Worm (Caenorhabditis elegans) whole organism, L3 larva: ENCODE results near the gene srx-26.

Experiments used
- R02D3.7 ChIP-seq: fragments of 150-350 bp; optimal IDR thresholded peaks from 2 replicates; lab custom pipeline; 2014; ENCODE audit warnings: missing biosample characterization, missing genetic modification characterization
- aly-2 ChIP-seq: fragments of 150-350 bp; optimal IDR thresholded peaks from 2 replicates; lab custom pipeline; 2014; ENCODE audit warnings: missing biosample characterization, missing genetic modification characterization
- ama-1 ChIP-seq: fragments of 150-350 bp; optimal IDR thresholded peaks from 2 replicates; lab custom pipeline; 2018
- ceh-16 ChIP-seq: sonication (generic microtip); optimal IDR thresholded peaks from 2 replicates; lab custom pipeline; 2017; ENCODE audit warnings: missing biosample characterization, missing genetic modification characterization
- ceh-28 ChIP-seq: fragments of 150-350 bp; optimal IDR thresholded peaks from 2 replicates; lab custom pipeline; 2014; ENCODE audit warnings: missing biosample characterization, missing genetic modification reagents, missing genetic modification characterization
- ceh-82 ChIP-seq: fragments of 150-350 bp; optimal IDR thresholded peaks from 2 replicates; lab custom pipeline; 2014; ENCODE audit warnings: missing biosample characterization, missing genetic modification characterization
- ceh-9 ChIP-seq: sonication (generic microtip); optimal IDR thresholded peaks from 2 replicates; lab custom pipeline; 2018; ENCODE audit warnings: missing biosample characterization, missing genetic modification characterization
- daf-12 ChIP-seq: fragments of 150-350 bp; optimal IDR thresholded peaks from 2 replicates; lab custom pipeline; 2014; ENCODE audit warnings: missing biosample characterization, missing genetic modification reagents, missing genetic modification characterization
- elt-1 ChIP-seq: fragments of 150-350 bp; optimal IDR thresholded peaks from 2 replicates; lab custom pipeline; 2014; ENCODE audit warnings: missing biosample characterization, missing genetic modification characterization
- elt-2 ChIP-seq: sonication (generic microtip); optimal IDR thresholded peaks from 2 replicates; lab custom pipeline; 2016; ENCODE audit warnings: missing genetic modification reagents, mild to moderate bottlenecking, missing genetic modification characterization, missing compliant biosample characterization
- elt-3 ChIP-seq, 3 experiments: fragments of 150-350 bp in 1 of 3; sonication (generic microtip) in 2 of 3; optimal IDR thresholded peaks; 2 replicates in 2 of 3; 4 replicates in 1 of 3; lab custom pipeline; 2014 to 2017; ENCODE audit warnings: missing biosample characterization in 3 of 3, missing genetic modification characterization in 3 of 3
- eor-1 ChIP-seq, 2 experiments: fragments of 150-350 bp; optimal IDR thresholded peaks; 2 replicates each; lab custom pipeline; 2014 to 2018; ENCODE audit warnings: missing biosample characterization in 2 of 2, missing genetic modification characterization in 2 of 2
- fkh-10 ChIP-seq: sonication (generic microtip); optimal IDR thresholded peaks from 2 replicates; lab custom pipeline; 2017; ENCODE audit warnings: missing biosample characterization, missing genetic modification reagents, missing genetic modification characterization
- fkh-2 ChIP-seq: fragments of 150-350 bp; optimal IDR thresholded peaks from 2 replicates; lab custom pipeline; 2014; ENCODE audit warnings: missing biosample characterization, missing genetic modification reagents, missing genetic modification characterization
- fos-1 ChIP-seq: fragments of 150-350 bp; optimal IDR thresholded peaks from 2 replicates; lab custom pipeline; 2014; ENCODE audit warnings: missing biosample characterization, missing genetic modification characterization
- jun-1 ChIP-seq: fragments of 150-350 bp; optimal IDR thresholded peaks from 2 replicates; lab custom pipeline; 2014; ENCODE audit warnings: missing biosample characterization, missing genetic modification reagents, missing genetic modification characterization
- lin-15B ChIP-seq: fragments of 150-350 bp; optimal IDR thresholded peaks from 2 replicates; lab custom pipeline; 2014; ENCODE audit warnings: missing biosample characterization, missing genetic modification characterization
- lin-39 ChIP-seq: fragments of 150-350 bp; optimal IDR thresholded peaks from 2 replicates; lab custom pipeline; 2018; ENCODE audit warnings: missing biosample characterization, missing genetic modification reagents, missing genetic modification characterization
- nhr-11 ChIP-seq: fragments of 150-350 bp; optimal IDR thresholded peaks from 2 replicates; lab custom pipeline; 2014; ENCODE audit warnings: missing biosample characterization, missing genetic modification characterization
- nhr-12 ChIP-seq: fragments of 150-350 bp; optimal IDR thresholded peaks from 2 replicates; lab custom pipeline; 2014; ENCODE audit warnings: missing biosample characterization, missing genetic modification characterization
- nhr-43 ChIP-seq: sonication (generic microtip); optimal IDR thresholded peaks from 2 replicates; lab custom pipeline; 2016; ENCODE audit warnings: mild to moderate bottlenecking, missing genetic modification characterization, missing compliant biosample characterization; ENCODE audit not compliant: poor library complexity, severe bottlenecking
- nhr-76 ChIP-seq: fragments of 150-350 bp; sonication (generic microtip); optimal IDR thresholded peaks from 5 replicates; lab custom pipeline; 2014; ENCODE audit warnings: missing biosample characterization, missing genetic modification characterization
- nhr-77 ChIP-seq: fragments of 150-350 bp; optimal IDR thresholded peaks from 2 replicates; lab custom pipeline; 2014; ENCODE audit warnings: missing biosample characterization, missing genetic modification characterization
- pha-4 ChIP-seq: fragments of 150-350 bp; optimal IDR thresholded peaks from 2 replicates; lab custom pipeline; 2014; ENCODE audit warnings: missing biosample characterization, missing genetic modification reagents, missing genetic modification characterization
- pqm-1 ChIP-seq: fragments of 150-350 bp; optimal IDR thresholded peaks from 2 replicates; lab custom pipeline; 2017; ENCODE audit warnings: missing biosample characterization, missing genetic modification characterization, inconsistent platforms
- sea-2 ChIP-seq: fragments of 150-350 bp; sonication (generic microtip); optimal IDR thresholded peaks from 4 replicates; lab custom pipeline; 2014; ENCODE audit warnings: missing biosample characterization, missing genetic modification reagents, missing genetic modification characterization
- skn-1 ChIP-seq: fragments of 150-350 bp; optimal IDR thresholded peaks from 2 replicates; lab custom pipeline; 2014; ENCODE audit warnings: missing biosample characterization, missing genetic modification characterization
- snpc-4 ChIP-seq: fragments of 150-350 bp; optimal IDR thresholded peaks from 2 replicates; lab custom pipeline; 2014; ENCODE audit warnings: missing biosample characterization, missing genetic modification characterization
- tbx-2 ChIP-seq: sonication (generic microtip); optimal IDR thresholded peaks from 2 replicates; lab custom pipeline; 2016; ENCODE audit warnings: mild to moderate bottlenecking, missing genetic modification characterization, missing compliant biosample characterization
- ztf-11 ChIP-seq: fragments of 150-350 bp; optimal IDR thresholded peaks from 2 replicates; lab custom pipeline; 2014; ENCODE audit warnings: missing biosample characterization, missing genetic modification characterization

The srx-26 gene

ce11 chrV:2722555-2722954 is 30.4 kb downstream of the srx-26 start, which contains the start of gene srg-60:
TSS of gene srg-60 (minus strand) at chrV:2722655.
- no peak for TF ChIP-seq nhr-11 (tag; lab: Kevin White, UChicago)
- no peak for TF ChIP-seq sea-2 (GFP tag; lab: Kevin White, UChicago)
- TF ChIP-seq elt-2 (tag; lab: Kevin White, UChicago): no peak
- TF ChIP-seq nhr-76 (tag; lab: Kevin White, UChicago): no peak
- no peak for TF ChIP-seq elt-1

ce11 chrV:2720763-2721162 is 32.1 kb downstream of the srx-26 start, which contains the start of gene srt-27:
TSS of gene srt-27 (minus strand) at chrV:2720863.
- no peak for TF ChIP-seq ama-1 (lab: Kevin White, UChicago)
- no peak for TF ChIP-seq ceh-82 (tag; lab: Kevin White, UChicago)
- TF ChIP-seq lin-39: no peak
- TF ChIP-seq nhr-43: no peak
- no peak for TF ChIP-seq jun-1 (tag; lab: Kevin White, UChicago)
- TF ChIP-seq pqm-1 (tag; lab: Kevin White, UChicago): no peak

- no peak for TF ChIP-seq ceh-16 (tag; lab: Kevin White, UChicago)
- no peak for TF ChIP-seq fkh-10 (GFP tag; lab: Kevin White, UChicago)
- no peak for TF ChIP-seq daf-12 (tag; lab: Kevin White, UChicago)
- no peak for TF ChIP-seq eor-1 (tag; optimal IDR thresholded peaks at IDR 0.05; lab: Kevin White, UChicago)
- TF ChIP-seq nhr-11 (tag; lab: Kevin White, UChicago): no peak
- TF ChIP-seq nhr-76 (tag; lab: Kevin White, UChicago): no peak
- TF ChIP-seq snpc-4 (tag; lab: Kevin White, UChicago): no peak
- TF ChIP-seq nhr-77 (tag; lab: Kevin White, UChicago): no peak
- TF ChIP-seq nhr-12 (tag; lab: Kevin White, UChicago): no peak
- no peak for TF ChIP-seq tbx-2 (tag; lab: Kevin White, UChicago)
- TF ChIP-seq elt-2 (tag; lab: Kevin White, UChicago): no peak
- TF ChIP-seq R02D3.7 (tag; lab: Kevin White, UChicago): no peak
- no peak for TF ChIP-seq nhr-43
- no peak for TF ChIP-seq elt-3 (tag; optimal IDR thresholded peaks at IDR 0.05; lab: Kevin White, UChicago)
- TF ChIP-seq skn-1 (tag; lab: Kevin White, UChicago): no peak
- TF ChIP-seq pha-4 (tag; lab: Kevin White, UChicago): no peak
Measured at ce11 chrV:2718688-2719185, 34.2 kb downstream of the srx-26 start, which contains the start of gene srt-29. TSS of gene srt-29 (minus strand) at chrV:2719135.

ce11 chrV:2716933-2717332 is 36.0 kb downstream of the srx-26 start:
- TF ChIP-seq ceh-16 (tag; lab: Kevin White, UChicago) (no peak), nhr-76 (tag; lab: Kevin White, UChicago) (no peak), pqm-1 (tag; lab: Kevin White, UChicago) (no peak), lin-15B (tag; lab: Kevin White, UChicago) (no peak), snpc-4 (tag; lab: Kevin White, UChicago) (no peak), elt-1 (no peak), sea-2 (GFP tag; lab: Kevin White, UChicago) (no peak), fkh-2 (tag; lab: Kevin White, UChicago) (no peak), fkh-10 (GFP tag; lab: Kevin White, UChicago) (no peak), jun-1 (tag; lab: Kevin White, UChicago) (no peak), ceh-9 (tag; lab: Kevin White, UChicago) (no peak), ceh-28 (no peak), tbx-2 (tag; lab: Kevin White, UChicago) (no peak), elt-3 (tag; optimal IDR thresholded peaks at IDR 0.05; lab: Kevin White, UChicago) (no peak), nhr-77 (tag; lab: Kevin White, UChicago) (no peak)

ce11 chrV:2713532-2713931 is 39.4 kb downstream of the srx-26 start, which contains the start of gene srt-28:
TSS of gene srt-28 (minus strand) at chrV:2713632.
- no peak for TF ChIP-seq elt-3 (tag; optimal IDR thresholded peaks at IDR 0.05; lab: Kevin White, UChicago)
- no peak for TF ChIP-seq aly-2 (tag; lab: Kevin White, UChicago)
- TF ChIP-seq ztf-11 (tag; lab: Kevin White, UChicago): no peak
- TF ChIP-seq fkh-10 (GFP tag; lab: Kevin White, UChicago): no peak
- TF ChIP-seq pha-4 (tag; lab: Kevin White, UChicago): no peak
- TF ChIP-seq ceh-16 (tag; lab: Kevin White, UChicago): no peak
- TF ChIP-seq elt-1: no peak
- no peak for TF ChIP-seq fos-1 (tag; lab: Kevin White, UChicago)
- no peak for TF ChIP-seq nhr-43
- no peak for TF ChIP-seq nhr-12 (tag; lab: Kevin White, UChicago)
- TF ChIP-seq lin-39: no peak
